Worm (Caenorhabditis elegans): ENCODE results near the gene C28C12.1.

The C28C12.1 gene

DNA sequence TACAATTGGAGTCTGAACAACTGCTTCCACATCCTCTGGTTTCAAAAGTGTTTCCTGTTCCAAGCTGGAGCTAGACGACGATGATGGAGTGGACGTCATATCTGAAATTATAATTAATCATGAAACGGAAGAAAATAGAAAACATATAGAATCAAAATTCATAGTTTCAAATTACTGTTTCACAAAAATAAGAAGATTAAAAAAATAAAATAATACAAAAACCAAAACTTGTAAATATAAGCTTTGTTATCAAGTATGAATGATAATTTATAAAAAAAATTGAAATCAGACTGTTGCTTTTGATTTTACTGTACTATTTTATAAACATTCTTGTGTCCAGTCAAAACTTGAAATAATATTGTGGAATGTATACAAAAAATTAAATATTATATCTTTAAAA lies 37.8 kb upstream of the C28C12.1 start, which contains the start of gene str-176:
str-176 (minus strand) TSS at position 101 of the 400 bp plus-strand sequence.
- TF ChIP-seq unc-62 (GFP tag; optimal IDR thresholded peaks at IDR 0.05): no peak
- TF ChIP-seq lin-15B (tag; optimal IDR thresholded peaks at IDR 0.05): no peak
- no peak for TF ChIP-seq nhr-43 (tag; optimal IDR thresholded peaks at IDR 0.05; ENCODE audit: poor library complexity, severe bottlenecking)
- TF ChIP-seq nhr-28 (tag; optimal IDR thresholded peaks at IDR 0.05): no peak
- TF ChIP-seq nhr-12 (tag; optimal IDR thresholded peaks at IDR 0.05): no peak
- TF ChIP-seq jun-1 (tag; optimal IDR thresholded peaks at IDR 0.05): no peak
- no peak for TF ChIP-seq mdl-1 (tag; optimal IDR thresholded peaks at IDR 0.05)
- TF ChIP-seq zag-1 (tag; optimal IDR thresholded peaks at IDR 0.05): no peak

DNA sequence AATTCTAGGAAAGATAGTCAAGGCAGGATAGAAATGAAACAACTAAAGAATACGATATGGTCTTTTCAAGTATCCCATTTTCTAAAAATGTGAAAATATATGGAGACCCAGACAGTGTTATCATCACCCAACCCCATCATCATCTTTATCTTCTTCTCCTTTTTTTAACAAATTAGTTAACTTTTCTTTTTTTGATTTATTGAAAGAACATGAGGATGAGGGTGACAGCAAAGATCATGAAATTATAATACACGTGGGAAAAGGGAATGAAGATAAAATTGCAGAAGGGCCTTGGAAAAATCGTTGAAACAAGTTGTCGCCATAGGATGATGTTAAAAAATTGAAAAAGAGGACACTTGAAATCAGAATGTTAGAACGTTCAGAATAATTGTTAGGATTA lies 37.3 kb upstream of the C28C12.1 start:
- TF ChIP-seq ceh-16 (tag; optimal IDR thresholded peaks at IDR 0.05) (no peak), fkh-2 (tag; optimal IDR thresholded peaks at IDR 0.05) (no peak), elt-1 (tag; optimal IDR thresholded peaks at IDR 0.05) (no peak), egl-5 (tag; optimal IDR thresholded peaks at IDR 0.05) (no peak), ama-1 (optimal IDR thresholded peaks at IDR 0.05) (no peak), nhr-23 (tag; optimal IDR thresholded peaks at IDR 0.05) (no peak), pqm-1 (tag; optimal IDR thresholded peaks at IDR 0.05) (no peak), mdl-1 (tag; optimal IDR thresholded peaks at IDR 0.05) (no peak), unc-39 (tag; optimal IDR thresholded peaks at IDR 0.05) (no peak), ceh-28 (tag; optimal IDR thresholded peaks at IDR 0.05) (no peak), ceh-9 (tag; optimal IDR thresholded peaks at IDR 0.05) (no peak), daf-12 (tag; optimal IDR thresholded peaks at IDR 0.05) (no peak), R02D3.7 (tag; optimal IDR thresholded peaks at IDR 0.05) (no peak), ZK546.5 (tag; optimal IDR thresholded peaks at IDR 0.05) (no peak), skn-1 (tag; optimal IDR thresholded peaks at IDR 0.05) (no peak), nhr-12 (tag; optimal IDR thresholded peaks at IDR 0.05) (no peak), lin-39 (tag; optimal IDR thresholded peaks at IDR 0.05) (no peak), unc-62 (GFP tag; optimal IDR thresholded peaks at IDR 0.05) (no peak)

DNA sequence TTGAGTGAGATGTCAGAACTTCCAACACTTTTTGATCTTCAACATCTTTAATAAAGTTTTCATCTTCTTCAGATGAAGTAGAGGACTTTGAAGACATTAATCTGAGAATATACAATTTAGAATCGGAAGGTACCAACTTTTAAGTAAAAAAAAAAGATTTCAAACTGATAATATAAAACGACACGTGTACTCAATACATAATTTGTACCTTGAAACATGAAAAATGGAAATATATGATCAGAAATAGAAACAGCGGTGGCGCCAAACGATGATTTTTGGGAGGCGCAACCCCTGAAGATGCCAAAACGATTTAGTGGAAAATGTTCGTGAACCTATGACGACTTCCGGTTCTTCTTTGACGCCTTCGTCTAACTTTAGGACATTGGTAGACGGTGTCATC lies 29.0 kb upstream of the C28C12.1 start, which contains the start of gene oat-1:
oat-1 (minus strand) TSS at position 101 of the 400 bp plus-strand sequence.
- TF ChIP-seq lin-15B (tag; optimal IDR thresholded peaks at IDR 0.05) (no peak), nhr-77 (tag; optimal IDR thresholded peaks at IDR 0.05) (no peak), zag-1 (tag; optimal IDR thresholded peaks at IDR 0.05) (no peak), nfya-1 (tag; optimal IDR thresholded peaks at IDR 0.05; ENCODE audit: insufficient read depth) (no peak), ceh-16 (tag; optimal IDR thresholded peaks at IDR 0.05) (no peak), nhr-23 (tag; optimal IDR thresholded peaks at IDR 0.05) (no peak), nhr-76 (tag; optimal IDR thresholded peaks at IDR 0.05) (no peak), ceh-82 (tag; optimal IDR thresholded peaks at IDR 0.05) (no peak), eor-1 (tag; optimal IDR thresholded peaks at IDR 0.05) (no peak), elt-1 (tag; optimal IDR thresholded peaks at IDR 0.05) (no peak), lsy-12 (tag; optimal IDR thresholded peaks at IDR 0.05) (no peak), nhr-28 (tag; optimal IDR thresholded peaks at IDR 0.05) (no peak), ztf-11 (tag; optimal IDR thresholded peaks at IDR 0.05) (no peak), ama-1 (optimal IDR thresholded peaks at IDR 0.05) (no peak), pha-4 (tag; optimal IDR thresholded peaks at IDR 0.05) (no peak)

DNA sequence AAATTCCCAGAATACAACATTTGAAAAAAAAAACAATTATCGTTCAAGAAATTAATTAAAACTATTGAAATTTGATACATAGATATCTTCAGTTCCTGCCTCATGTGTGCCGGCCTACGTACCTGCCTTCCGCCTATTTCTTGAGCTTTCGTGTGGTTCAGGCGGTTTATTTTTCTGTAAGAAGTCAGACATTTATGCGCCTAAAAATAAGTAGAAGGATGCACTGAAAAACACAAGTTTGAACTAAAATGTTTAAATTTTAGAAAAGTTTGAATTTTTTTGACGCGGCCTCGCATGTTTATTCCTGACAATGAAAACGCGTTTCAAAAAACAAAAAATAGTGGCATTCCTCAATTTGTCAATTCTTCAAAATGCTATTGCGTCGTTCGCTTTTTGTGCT lies 27.7 kb upstream of the C28C12.1 start, which contains the start of gene C28C12.11:
C28C12.11 (plus strand) TSS at position 301 of the 400 bp plus-strand sequence.
- TF ChIP-seq snpc-4 (tag; optimal IDR thresholded peaks at IDR 0.05) (no peak), ztf-4 (tag; optimal IDR thresholded peaks at IDR 0.05) (no peak), egl-5 (tag; optimal IDR thresholded peaks at IDR 0.05) (no peak), fos-1 (tag; optimal IDR thresholded peaks at IDR 0.05) (no peak), pqm-1 (tag; optimal IDR thresholded peaks at IDR 0.05) (no peak), sea-2 (GFP tag; optimal IDR thresholded peaks at IDR 0.05) (no peak), lsy-12 (tag; optimal IDR thresholded peaks at IDR 0.05) (no peak), fkh-10 (GFP tag; optimal IDR thresholded peaks at IDR 0.05) (no peak), jun-1 (tag; optimal IDR thresholded peaks at IDR 0.05) (no peak), nhr-25 (tag; optimal IDR thresholded peaks at IDR 0.05) (no peak), nhr-23 (tag; optimal IDR thresholded peaks at IDR 0.05) (no peak), ztf-11 (tag; optimal IDR thresholded peaks at IDR 0.05) (no peak), ceh-9 (tag; optimal IDR thresholded peaks at IDR 0.05) (no peak), nhr-237 (tag; optimal IDR thresholded peaks at IDR 0.05) (no peak), nhr-11 (tag; optimal IDR thresholded peaks at IDR 0.05) (no peak), nhr-77 (tag; optimal IDR thresholded peaks at IDR 0.05) (no peak)
